Fruit fly (Drosophila melanogaster) whole organism, embryonic: ENCODE data around the gene CG13086.

Source experiments
- Abd-B ChIP-seq: fragments of 200-800 bp; sonication (Bioruptor generic); optimal IDR thresholded peaks from 2 replicates; lab custom pipeline; 2018; ENCODE audit warnings: missing biosample characterization, mild to moderate bottlenecking, missing genetic modification characterization, moderate library complexity
- CG10209 ChIP-seq: fragments of 200-800 bp; sonication (Bioruptor generic); optimal IDR thresholded peaks from 3 replicates; lab custom pipeline; 2017; ENCODE audit warnings: missing biosample characterization, mild to moderate bottlenecking, missing genetic modification characterization, missing genetic modification reagents
- CG10267 ChIP-seq: fragments of 200-800 bp; sonication (Bioruptor generic); optimal IDR thresholded peaks from 2 replicates; lab custom pipeline; 2018; ENCODE audit warnings: missing biosample characterization, mild to moderate bottlenecking, missing genetic modification characterization, moderate library complexity
- CG11398 ChIP-seq: fragments of 200-800 bp; sonication (Bioruptor generic); optimal IDR thresholded peaks from 2 replicates; lab custom pipeline; 2016; ENCODE audit warnings: missing biosample characterization, missing genetic modification characterization
- CG13287 ChIP-seq: fragments of 200-800 bp; sonication (Bioruptor generic); IDR thresholded peaks from 2 replicates; pipeline ENCODE4 v1.3.6; 2022; ENCODE audit warnings: missing biosample characterization, missing genetic modification characterization; ENCODE audit not compliant: partially characterized antibody
- CG13424 ChIP-seq: fragments of 200-800 bp; sonication (Bioruptor generic); optimal IDR thresholded peaks from 2 replicates; lab custom pipeline; 2019; ENCODE audit warnings: missing biosample characterization, mild to moderate bottlenecking, missing genetic modification characterization, moderate library complexity
- CG14441 ChIP-seq: fragments of 200-800 bp; sonication (Bioruptor generic); IDR thresholded peaks from 2 replicates; pipeline ENCODE4 v1.3.6; 2022; ENCODE audit warnings: missing biosample characterization, missing genetic modification characterization
- CG1529 ChIP-seq: fragments of 200-800 bp; sonication (Bioruptor generic); optimal IDR thresholded peaks from 3 replicates; lab custom pipeline; 2018; ENCODE audit warnings: missing biosample characterization, missing genetic modification characterization
- CG15696 ChIP-seq: fragments of 200-800 bp; sonication (Bioruptor generic); optimal IDR thresholded peaks from 2 replicates; lab custom pipeline; 2019; ENCODE audit warnings: missing biosample characterization, mild to moderate bottlenecking, missing genetic modification characterization, moderate library complexity
- CG17359 ChIP-seq: fragments of 200-800 bp; sonication (Bioruptor generic); optimal IDR thresholded peaks from 3 replicates; lab custom pipeline; 2018; ENCODE audit warnings: missing biosample characterization, mild to moderate bottlenecking, missing genetic modification characterization, moderate library complexity
- CG17829 ChIP-seq: fragments of 200-800 bp; optimal IDR thresholded peaks from 2 replicates; lab custom pipeline; 2019; ENCODE audit warnings: missing biosample characterization, mild to moderate bottlenecking, missing genetic modification characterization, moderate library complexity
- CG18262 ChIP-seq: fragments of 200-800 bp; optimal IDR thresholded peaks from 3 replicates; lab custom pipeline; 2019; ENCODE audit warnings: missing biosample characterization, mild to moderate bottlenecking, missing genetic modification characterization, moderate library complexity
- CG2889 ChIP-seq: fragments of 200-800 bp; sonication (Bioruptor generic); IDR thresholded peaks from 3 replicates; pipeline ENCODE4 v1.3.6; 2022; ENCODE audit warnings: missing biosample characterization, missing genetic modification characterization
- CG31441 ChIP-seq: fragments of 200-800 bp; sonication (Bioruptor generic); IDR thresholded peaks from 2 replicates; pipeline ENCODE4 v1.3.6; 2022; ENCODE audit warnings: missing biosample characterization, missing genetic modification characterization
- CG34224 ChIP-seq: fragments of 200-800 bp; sonication (Bioruptor generic); IDR thresholded peaks from 3 replicates; pipeline ENCODE4 v1.3.6; 2022; ENCODE audit warnings: missing biosample characterization, missing genetic modification characterization; ENCODE audit not compliant: partially characterized antibody
- CG34376 ChIP-seq: fragments of 200-800 bp; sonication (Bioruptor generic); optimal IDR thresholded peaks from 2 replicates; lab custom pipeline; 2018; ENCODE audit warnings: missing biosample characterization, mild to moderate bottlenecking, missing genetic modification characterization
- CG3726 ChIP-seq: fragments of 200-800 bp; sonication (Bioruptor generic); IDR thresholded peaks from 3 replicates; pipeline ENCODE4, ENCODE4 v1.3.6; 2022; ENCODE audit warnings: missing biosample characterization, missing genetic modification characterization
- CG4404 ChIP-seq: fragments of 200-800 bp; sonication (Bioruptor generic); IDR thresholded peaks from 2 replicates; pipeline ENCODE4 v1.3.6; 2022; ENCODE audit warnings: missing biosample characterization, missing genetic modification characterization
- CG6654 ChIP-seq: fragments of 200-800 bp; sonication (Bioruptor generic); optimal IDR thresholded peaks from 2 replicates; lab custom pipeline; 2017; ENCODE audit warnings: missing biosample characterization, mild to moderate bottlenecking, missing genetic modification characterization
- CG7556 ChIP-seq: fragments of 200-800 bp; sonication (Bioruptor generic); optimal IDR thresholded peaks from 2 replicates; lab custom pipeline; 2017; ENCODE audit warnings: missing biosample characterization, mild to moderate bottlenecking, missing genetic modification characterization
- CG8290 ChIP-seq, 3 experiments: fragments of 200-800 bp; sonication (Bioruptor generic); optimal IDR thresholded peaks; 2 replicates each; lab custom pipeline; 2016 to 2019; ENCODE audit warnings: missing biosample characterization in 3 of 3, missing genetic modification characterization in 3 of 3, mild to moderate bottlenecking in 2 of 3, moderate library complexity in 1 of 3
- Deaf1 ChIP-seq: fragments of 200-800 bp; optimal IDR thresholded peaks from 3 replicates; lab custom pipeline; 2019; ENCODE audit warnings: missing biosample characterization, mild to moderate bottlenecking, missing genetic modification characterization, moderate library complexity
- Dip2 ChIP-seq: fragments of 200-800 bp; sonication (Bioruptor generic); IDR thresholded peaks from 2 replicates; pipeline ENCODE4 v1.3.6; 2022; ENCODE audit warnings: missing biosample characterization, missing genetic modification characterization
- Doc2 ChIP-seq: fragments of 200-800 bp; sonication (Bioruptor generic); IDR thresholded peaks from 2 replicates; pipeline ENCODE4 v1.3.6; 2022; ENCODE audit warnings: missing biosample characterization, missing genetic modification characterization
- E2f2 ChIP-seq: fragments of 200-800 bp; sonication (Bioruptor generic); IDR thresholded peaks from 2 replicates; pipeline ENCODE4 v1.3.6; 2022; ENCODE audit warnings: missing biosample characterization, missing genetic modification characterization
- Ets97D ChIP-seq: fragments of 200-800 bp; sonication (Bioruptor generic); optimal IDR thresholded peaks from 3 replicates; lab custom pipeline; 2016; ENCODE audit warnings: missing biosample characterization, missing genetic modification characterization
- Fer2 ChIP-seq: fragments of 200-800 bp; sonication (Bioruptor generic); optimal IDR thresholded peaks from 2 replicates; lab custom pipeline; 2018; ENCODE audit warnings: missing biosample characterization, mild to moderate bottlenecking, missing genetic modification characterization, moderate library complexity
- Hmx ChIP-seq: fragments of 200-800 bp; sonication (Bioruptor generic); optimal IDR thresholded peaks from 2 replicates; lab custom pipeline; 2016; ENCODE audit warnings: missing biosample characterization, missing genetic modification characterization
- MBD-R2 ChIP-seq: fragments of 200-800 bp; sonication (Bioruptor generic); IDR thresholded peaks from 2 replicates; pipeline ENCODE4 v1.3.6; 2022; ENCODE audit warnings: missing biosample characterization, missing genetic modification characterization
- Pdp1 ChIP-seq, 2 experiments: fragments of 200-800 bp; sonication (Bioruptor generic); optimal IDR thresholded peaks; 3 replicates each; lab custom pipeline; 2016; ENCODE audit warnings: missing biosample characterization in 2 of 2, missing genetic modification characterization in 2 of 2, mild to moderate bottlenecking in 1 of 2, moderate library complexity in 1 of 2
- ap ChIP-seq: fragments of 200-800 bp; sonication (Bioruptor generic); IDR thresholded peaks from 2 replicates; pipeline ENCODE4 v1.3.6; 2022; ENCODE audit warnings: missing biosample characterization, missing genetic modification characterization
- az2 ChIP-seq: fragments of 200-800 bp; sonication (Bioruptor generic); optimal IDR thresholded peaks from 3 replicates; lab custom pipeline; 2016; ENCODE audit warnings: missing biosample characterization, missing genetic modification characterization
- dmrt11E ChIP-seq: fragments of 200-800 bp; sonication (Bioruptor generic); optimal IDR thresholded peaks from 3 replicates; lab custom pipeline; 2018; ENCODE audit warnings: missing biosample characterization, mild to moderate bottlenecking, missing genetic modification characterization, moderate library complexity
- dmrt99B ChIP-seq: fragments of 200-800 bp; sonication (Bioruptor generic); optimal IDR thresholded peaks from 2 replicates; lab custom pipeline; 2018; ENCODE audit warnings: missing biosample characterization, mild to moderate bottlenecking, missing genetic modification characterization, moderate library complexity
- dpn ChIP-seq, 2 experiments: fragments of 200-800 bp; sonication (Bioruptor generic); optimal IDR thresholded peaks; 3 replicates each; lab custom pipeline; 2016; ENCODE audit warnings: missing biosample characterization in 2 of 2, missing genetic modification characterization in 2 of 2
- eyg ChIP-seq: fragments of 200-800 bp; sonication (Bioruptor generic); optimal IDR thresholded peaks from 3 replicates; lab custom pipeline; 2016; ENCODE audit warnings: missing biosample characterization, missing genetic modification characterization
- fd3F ChIP-seq: fragments of 200-800 bp; sonication (Bioruptor generic); optimal IDR thresholded peaks from 2 replicates; lab custom pipeline; 2018; ENCODE audit warnings: missing biosample characterization, mild to moderate bottlenecking, missing genetic modification characterization, moderate library complexity
- fru ChIP-seq: fragments of >200 bp; optimal IDR thresholded peaks from 2 replicates; lab custom pipeline; 2017
- gcm ChIP-seq: fragments of 200-800 bp; sonication (Bioruptor generic); optimal IDR thresholded peaks from 2 replicates; lab custom pipeline; 2019; ENCODE audit warnings: missing biosample characterization, mild to moderate bottlenecking, missing genetic modification characterization, moderate library complexity
- gem ChIP-seq: fragments of 200-800 bp; sonication (Bioruptor generic); optimal IDR thresholded peaks from 2 replicates; lab custom pipeline; 2019; ENCODE audit warnings: missing biosample characterization, mild to moderate bottlenecking, missing genetic modification characterization, moderate library complexity
- gsb-n ChIP-seq: fragments of 200-800 bp; sonication (Bioruptor generic); optimal IDR thresholded peaks from 3 replicates; lab custom pipeline; 2018; ENCODE audit warnings: missing biosample characterization, mild to moderate bottlenecking, missing genetic modification characterization
- hth ChIP-seq: fragments of >200 bp; optimal IDR thresholded peaks from 2 replicates; lab custom pipeline; 2017; ENCODE audit warnings: inconsistent platforms
- nmo ChIP-seq: fragments of 200-800 bp; sonication (Bioruptor generic); optimal IDR thresholded peaks from 2 replicates; lab custom pipeline; 2018; ENCODE audit warnings: missing biosample characterization, mild to moderate bottlenecking, missing genetic modification characterization, moderate library complexity
- phol ChIP-seq: fragments of 200-800 bp; sonication (Bioruptor generic); optimal IDR thresholded peaks from 3 replicates; lab custom pipeline; 2018; ENCODE audit warnings: missing biosample characterization, mild to moderate bottlenecking, missing genetic modification characterization, moderate library complexity
- ro ChIP-seq: fragments of 200-800 bp; sonication (Bioruptor generic); IDR thresholded peaks from 2 replicates; pipeline ENCODE4 v1.3.6; 2022; ENCODE audit warnings: missing biosample characterization, missing genetic modification characterization
- sens ChIP-seq: fragments of 200-800 bp; sonication (Bioruptor generic); peaks from one replicate; lab custom pipeline; 2016; ENCODE audit warnings: missing biosample characterization, missing genetic modification characterization
- sisA ChIP-seq: fragments of 200-800 bp; sonication (Bioruptor generic); IDR thresholded peaks from 2 replicates; pipeline ENCODE4 v1.3.6; 2022; ENCODE audit warnings: missing biosample characterization, missing genetic modification characterization
- slbo ChIP-seq: fragments of 200-800 bp; sonication (Bioruptor generic); IDR thresholded peaks from 2 replicates; pipeline ENCODE4 v1.3.6; 2022; ENCODE audit warnings: missing biosample characterization, missing genetic modification characterization
- ssp ChIP-seq: fragments of 200-800 bp; sonication (Bioruptor generic); IDR thresholded peaks from 2 replicates; pipeline ENCODE4 v1.3.6; 2022; ENCODE audit warnings: missing biosample characterization, missing genetic modification characterization
- stc ChIP-seq: fragments of 200-800 bp; sonication (Bioruptor generic); IDR thresholded peaks from 2 replicates; pipeline ENCODE4 v1.3.6; 2022; ENCODE audit warnings: missing biosample characterization, missing genetic modification characterization
- trem ChIP-seq: fragments of 200-800 bp; optimal IDR thresholded peaks from 3 replicates; lab custom pipeline; 2019; ENCODE audit warnings: missing biosample characterization, mild to moderate bottlenecking, missing genetic modification characterization, moderate library complexity
- zfh2 ChIP-seq: fragments of 200-800 bp; sonication (Bioruptor generic); optimal IDR thresholded peaks from 2 replicates; lab custom pipeline; 2016; ENCODE audit warnings: missing biosample characterization, missing genetic modification characterization

CG13086 gene

DNA sequence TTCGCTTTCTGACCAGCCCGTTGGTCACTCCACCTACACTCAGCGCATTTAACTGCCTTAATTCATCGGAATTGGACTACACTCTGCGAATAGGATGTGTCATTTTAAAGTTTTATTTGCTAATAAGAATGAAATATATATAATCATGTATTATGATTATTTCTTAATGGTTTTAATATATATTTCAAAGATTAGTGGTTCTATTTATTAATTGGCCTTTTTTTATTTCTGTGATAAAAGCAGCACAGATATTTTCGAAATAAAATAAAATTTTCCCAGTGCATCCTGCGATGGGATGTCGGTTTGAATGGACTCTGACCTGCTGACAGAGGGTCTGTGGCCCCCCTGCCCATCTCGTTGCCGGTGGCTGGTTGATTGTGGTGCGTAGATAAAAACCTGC lies 9.6 kb downstream of the CG13086 start (continued):
- no peak for TF ChIP-seq CG34376 (GFP tag; lab: Kevin White, UChicago)
- TF ChIP-seq ssp (GFP tag; lab: Robert Waterston, UW) = 0 out of 2 replicates have a peak, but pooled peaks have one; percentile 6
- peak; percentile 5 for TF ChIP-seq Deaf1 (tag; lab: Kevin White, UChicago)
- peak; percentile 32 for TF ChIP-seq CG17359
- peak; percentile 63 for TF ChIP-seq CG18262 (tag; lab: Kevin White, UChicago)
- TF ChIP-seq trem = peak; percentile 38
- TF ChIP-seq sens (GFP tag; lab: Kevin White, UChicago) = peak; percentile 63
- TF ChIP-seq CG34224 = no peak
- TF ChIP-seq CG13424 (tag; lab: Kevin White, UChicago) = peak; percentile 48
- peak; percentile 49 for TF ChIP-seq gsb-n
- TF ChIP-seq CG10267 (tag; lab: Kevin White, UChicago) = peak; percentile 47
- peak; percentile 65 for TF ChIP-seq CG31441
- peak in 1 of 2 experiments; percentile 21 for TF ChIP-seq dpn (GFP tag; optimal IDR thresholded peaks at IDR 0.05; lab: Kevin White, UChicago)
- peak; percentile 55 for TF ChIP-seq phol (tag; lab: Kevin White, UChicago)
- TF ChIP-seq CG11398 (GFP tag; lab: Kevin White, UChicago) = no peak
- TF ChIP-seq CG17829 (tag; lab: Kevin White, UChicago) = peak; percentile 43
- TF ChIP-seq sisA (GFP tag; lab: Robert Waterston, UW) = no peak
- TF ChIP-seq Abd-B = peak; percentile 17
- TF ChIP-seq CG7556 (GFP tag; lab: Kevin White, UChicago) = peak; percentile 59
- no peak for TF ChIP-seq hth (lab: Kevin White, UChicago)
- TF ChIP-seq gcm (GFP tag; lab: Kevin White, UChicago) = peak; percentile 12
- TF ChIP-seq CG10209 (GFP tag; lab: Kevin White, UChicago) = peak; percentile 2
- TF ChIP-seq stc (GFP tag; lab: Robert Waterston, UW) = no peak
- no peak for TF ChIP-seq Ets97D
- TF ChIP-seq nmo (GFP tag; lab: Kevin White, UChicago) = peak; percentile 55
- TF ChIP-seq dmrt99B = peak; percentile 67
- no peak for TF ChIP-seq Pdp1 (GFP tag; optimal IDR thresholded peaks at IDR 0.05; lab: Kevin White, UChicago)
- TF ChIP-seq dmrt11E (tag; lab: Kevin White, UChicago) = peak; percentile 56

DNA sequence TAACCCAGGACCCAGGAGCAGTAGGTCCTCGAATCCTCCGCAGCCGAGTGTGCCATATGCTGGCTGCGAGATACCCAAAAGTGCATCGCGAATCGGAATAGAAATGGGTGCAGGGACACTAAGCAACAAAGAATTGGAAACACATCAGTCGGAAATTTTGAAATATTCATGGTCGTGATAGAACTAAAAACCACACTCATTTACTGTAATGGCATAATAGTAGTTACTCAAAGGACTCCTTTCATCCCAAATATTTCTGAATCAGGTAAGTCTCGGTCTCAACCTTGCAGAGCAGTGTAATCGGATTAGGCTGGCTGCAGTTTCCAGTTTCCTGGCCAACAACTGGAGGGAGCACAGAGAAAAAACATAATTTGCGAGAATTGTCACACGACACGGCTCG lies 12.0 kb downstream of the CG13086 start:
- TF ChIP-seq slbo (GFP tag; lab: Robert Waterston, UW) (no peak), Dip2 (GFP tag; lab: Robert Waterston, UW) (no peak), CG14441 (no peak), CG10267 (tag; lab: Kevin White, UChicago) (peak; percentile 36), gem (tag; lab: Kevin White, UChicago) (peak; percentile 55), eyg (GFP tag; lab: Kevin White, UChicago) (no peak), CG2889 (GFP tag; lab: Robert Waterston, UW) (peak; percentile 59; the same call in 1 of the 3 replicates), ap (no peak), fd3F (no peak), MBD-R2 (GFP tag; lab: Robert Waterston, UW) (no peak), CG4404 (GFP tag; lab: Robert Waterston, UW) (peak; percentile 42; the same call in 1 of the 2 replicates), CG8290 (GFP tag; optimal IDR thresholded peaks at IDR 0.05; lab: Kevin White, UChicago) (no peak), CG8290 (tag; optimal IDR thresholded peaks at IDR 0.05; lab: Kevin White, UChicago) (peak in 1 of 2 experiments; percentile 2), Doc2 (GFP tag; lab: Robert Waterston, UW) (no peak), fru (lab: Kevin White, UChicago) (no peak), ro (GFP tag; lab: Robert Waterston, UW) (no peak), CG1529 (GFP tag; lab: Kevin White, UChicago) (peak; percentile 14), az2 (GFP tag; lab: Kevin White, UChicago) (no peak), CG3726 (GFP tag; lab: Robert Waterston, UW) (0 out of 3 replicates have a peak, but pooled peaks have one; percentile 23), CG6654 (GFP tag; lab: Kevin White, UChicago) (no peak), E2f2 (GFP tag; lab: Robert Waterston, UW) (peak; percentile 20; the same call in 1 of the 2 replicates), zfh2 (GFP tag; lab: Kevin White, UChicago) (no peak), CG15696 (tag; lab: Kevin White, UChicago) (peak; percentile 69), CG13287 (GFP tag; lab: Robert Waterston, UW) (no peak), Fer2 (tag; lab: Kevin White, UChicago) (no peak), Hmx (no peak)
